Worm (Caenorhabditis elegans) whole organism, early embryonic: ENCODE results near the gene arrd-8.

Experiments
- F13C5.2 ChIP-seq: sonication (generic microtip); optimal IDR thresholded peaks from 2 replicates; lab custom pipeline; 2017; ENCODE audit warnings: mild to moderate bottlenecking, missing genetic modification characterization, inconsistent platforms, missing compliant biosample characterization
- flt-1 ChIP-seq: fragments of 200-800 bp; sonication (Bioruptor generic); IDR thresholded peaks from 2 replicates; pipeline ENCODE4 v1.3.6; 2022; ENCODE audit warnings: missing genetic modification characterization, missing compliant biosample characterization
- hmbx-1 ChIP-seq: sonication (generic microtip); optimal IDR thresholded peaks from 2 replicates; lab custom pipeline; 2016; ENCODE audit warnings: mild to moderate bottlenecking, missing genetic modification characterization, missing compliant biosample characterization
- tbx-37 ChIP-seq: fragments of 200-800 bp; sonication (Bioruptor generic); conservative IDR thresholded peaks from 2 replicates; pipeline ENCODE4 v1.3.6; 2022; ENCODE audit warnings: missing genetic modification reagents, missing genetic modification characterization, missing compliant biosample characterization
- tra-4 ChIP-seq: sonication (generic microtip); optimal IDR thresholded peaks from 2 replicates; lab custom pipeline; 2017; ENCODE audit warnings: missing genetic modification characterization, missing compliant biosample characterization

- TF ChIP-seq hmbx-1 (tag; lab: Kevin White, UChicago) = no peak
- no peak for TF ChIP-seq flt-1 (GFP tag; lab: Robert Waterston, UW)
- no peak for TF ChIP-seq tbx-37
- no peak for TF ChIP-seq F13C5.2 (tag; lab: Kevin White, UChicago)
- TF ChIP-seq tra-4 (tag; lab: Kevin White, UChicago) = no peak
Observed at ce11 chrII:12071243-12071642, 6.4 kb downstream of the arrd-8 start.
